Fruit fly (Drosophila melanogaster) whole organism, embryonic: ENCODE measurements around the gene CG17855.

ENCODE experiments used
- B-H1 ChIP-seq: fragments of 200-800 bp; sonication (Bioruptor generic); IDR thresholded peaks from 3 replicates; pipeline ENCODE4 v1.3.6; 2022; ENCODE audit warnings: missing biosample characterization, missing genetic modification characterization
- CG10431 ChIP-seq: fragments of 200-800 bp; sonication (Bioruptor generic); optimal IDR thresholded peaks from 3 replicates; lab custom pipeline; 2018; ENCODE audit warnings: missing biosample characterization, mild to moderate bottlenecking, missing genetic modification characterization
- CG15601 ChIP-seq: fragments of 200-800 bp; sonication (Bioruptor generic); optimal IDR thresholded peaks from 3 replicates; lab custom pipeline; 2019; ENCODE audit warnings: missing biosample characterization, mild to moderate bottlenecking, missing genetic modification characterization, moderate library complexity
- CG16815 ChIP-seq: fragments of 200-800 bp; sonication (Bioruptor generic); optimal IDR thresholded peaks from 3 replicates; lab custom pipeline; 2017; ENCODE audit warnings: missing biosample characterization, mild to moderate bottlenecking, missing genetic modification characterization
- CG16863 ChIP-seq: fragments of 200-800 bp; sonication (Bioruptor generic); optimal IDR thresholded peaks from 3 replicates; lab custom pipeline; 2016; ENCODE audit warnings: missing biosample characterization, missing genetic modification characterization
- CG17359 ChIP-seq: fragments of 200-800 bp; sonication (Bioruptor generic); optimal IDR thresholded peaks from 3 replicates; lab custom pipeline; 2018; ENCODE audit warnings: missing biosample characterization, mild to moderate bottlenecking, missing genetic modification characterization, moderate library complexity
- CG17568 ChIP-seq: fragments of 200-800 bp; sonication (Bioruptor generic); optimal IDR thresholded peaks from 2 replicates; lab custom pipeline; 2018; ENCODE audit warnings: missing biosample characterization, mild to moderate bottlenecking, missing genetic modification characterization, moderate library complexity
- CG18262 ChIP-seq: fragments of 200-800 bp; optimal IDR thresholded peaks from 3 replicates; lab custom pipeline; 2019; ENCODE audit warnings: missing biosample characterization, mild to moderate bottlenecking, missing genetic modification characterization, moderate library complexity
- CG30403 ChIP-seq: fragments of 200-800 bp; sonication (Bioruptor generic); optimal IDR thresholded peaks from 3 replicates; lab custom pipeline; 2016; ENCODE audit warnings: missing biosample characterization, missing genetic modification characterization
- CG31365 ChIP-seq: fragments of 200-800 bp; sonication (Bioruptor generic); optimal IDR thresholded peaks from 2 replicates; lab custom pipeline; 2018; ENCODE audit warnings: missing biosample characterization, mild to moderate bottlenecking, missing genetic modification characterization
- CG34376 ChIP-seq: fragments of 200-800 bp; sonication (Bioruptor generic); optimal IDR thresholded peaks from 2 replicates; lab custom pipeline; 2018; ENCODE audit warnings: missing biosample characterization, mild to moderate bottlenecking, missing genetic modification characterization
- CG34422 ChIP-seq: fragments of 200-800 bp; sonication (Bioruptor generic); IDR thresholded peaks from 3 replicates; pipeline ENCODE4 v1.3.6; 2022; ENCODE audit warnings: missing biosample characterization, missing genetic modification characterization
- CG4360 ChIP-seq: fragments of 200-800 bp; sonication (Bioruptor generic); IDR thresholded peaks from 2 replicates; pipeline ENCODE4 v1.3.6; 2022; ENCODE audit warnings: missing biosample characterization, missing genetic modification characterization
- CG43689 ChIP-seq: fragments of 200-800 bp; sonication (Bioruptor generic); IDR thresholded peaks from 2 replicates; pipeline ENCODE4 v1.3.6; 2022; ENCODE audit warnings: missing biosample characterization, missing genetic modification characterization
- CG5953 ChIP-seq: fragments of 200-800 bp; sonication (Bioruptor generic); IDR thresholded peaks from 2 replicates; pipeline ENCODE4 v1.3.6; 2022; ENCODE audit warnings: missing biosample characterization, missing genetic modification characterization
- CG7987 ChIP-seq: fragments of 200-800 bp; sonication (Bioruptor generic); optimal IDR thresholded peaks from 2 replicates; lab custom pipeline; 2018; ENCODE audit warnings: missing biosample characterization, mild to moderate bottlenecking, missing genetic modification characterization, moderate library complexity
- CG8944 ChIP-seq: fragments of 200-800 bp; sonication (Bioruptor generic); optimal IDR thresholded peaks from 3 replicates; lab custom pipeline; 2016; ENCODE audit warnings: missing biosample characterization, missing genetic modification characterization
- Doc2 ChIP-seq: fragments of 200-800 bp; sonication (Bioruptor generic); IDR thresholded peaks from 2 replicates; pipeline ENCODE4 v1.3.6; 2022; ENCODE audit warnings: missing biosample characterization, missing genetic modification characterization
- ERR ChIP-seq: fragments of 200-800 bp; sonication (Bioruptor generic); optimal IDR thresholded peaks from 2 replicates; lab custom pipeline; 2016; ENCODE audit warnings: missing biosample characterization, missing genetic modification characterization
- HLH3B ChIP-seq: fragments of 200-800 bp; sonication (Bioruptor generic); IDR thresholded peaks from 2 replicates; pipeline ENCODE4 v1.3.6; 2022; ENCODE audit warnings: missing biosample characterization, missing genetic modification characterization
- HLH54F ChIP-seq: fragments of 200-800 bp; sonication (Bioruptor generic); optimal IDR thresholded peaks from 3 replicates; lab custom pipeline; 2016; ENCODE audit warnings: missing biosample characterization, missing genetic modification characterization
- Kr ChIP-seq: fragments of 200-800 bp; sonication (Bioruptor generic); optimal IDR thresholded peaks from 2 replicates; lab custom pipeline; 2017; ENCODE audit warnings: missing biosample characterization, mild to moderate bottlenecking, missing genetic modification characterization
- MESR4 ChIP-seq: fragments of 200-800 bp; sonication (Bioruptor generic); optimal IDR thresholded peaks from 2 replicates; lab custom pipeline; 2018; ENCODE audit warnings: missing biosample characterization, mild to moderate bottlenecking, missing genetic modification characterization, moderate library complexity
- Nf-YC ChIP-seq: fragments of 200-800 bp; optimal IDR thresholded peaks from 3 replicates; lab custom pipeline; 2019; ENCODE audit warnings: missing biosample characterization, mild to moderate bottlenecking, missing genetic modification characterization, moderate library complexity
- Sox100B ChIP-seq: fragments of 200-800 bp; sonication (Bioruptor generic); optimal IDR thresholded peaks from 3 replicates; lab custom pipeline; 2018; ENCODE audit warnings: missing biosample characterization, mild to moderate bottlenecking, missing genetic modification characterization
- Sox102F ChIP-seq: fragments of 200-800 bp; sonication (Bioruptor generic); optimal IDR thresholded peaks from 2 replicates; lab custom pipeline; 2018; ENCODE audit warnings: missing biosample characterization, mild to moderate bottlenecking, missing genetic modification characterization, moderate library complexity
- Ssrp ChIP-seq: fragments of 200-800 bp; sonication (Bioruptor generic); optimal IDR thresholded peaks from 2 replicates; lab custom pipeline; 2018; ENCODE audit warnings: missing biosample characterization, mild to moderate bottlenecking, missing genetic modification characterization, moderate library complexity
- ase ChIP-seq: fragments of 200-800 bp; sonication (Bioruptor generic); IDR thresholded peaks from 3 replicates; pipeline ENCODE4 v1.3.6; 2022; ENCODE audit warnings: missing biosample characterization, missing genetic modification characterization
- ash1 ChIP-seq: fragments of 200-800 bp; sonication (Bioruptor generic); optimal IDR thresholded peaks from 2 replicates; lab custom pipeline; 2018; ENCODE audit warnings: missing biosample characterization, mild to moderate bottlenecking, missing genetic modification characterization
- bsh ChIP-seq, 2 experiments: fragments of 200-800 bp; sonication (Bioruptor generic); optimal IDR thresholded peaks; 2 replicates each; lab custom pipeline; 2017 to 2018; ENCODE audit warnings: mild to moderate bottlenecking in 2 of 2, missing biosample characterization in 2 of 2, missing genetic modification characterization in 2 of 2, moderate library complexity in 1 of 2
- crol ChIP-seq: fragments of 200-800 bp; sonication (Bioruptor generic); IDR thresholded peaks from 2 replicates; pipeline ENCODE4 v1.3.6; 2022; ENCODE audit warnings: missing biosample characterization, missing genetic modification characterization
- emc ChIP-seq: fragments of 200-800 bp; sonication (Bioruptor generic); optimal IDR thresholded peaks from 2 replicates; lab custom pipeline; 2016; ENCODE audit warnings: missing biosample characterization, missing genetic modification characterization
- eyg ChIP-seq: fragments of 200-800 bp; sonication (Bioruptor generic); optimal IDR thresholded peaks from 3 replicates; lab custom pipeline; 2016; ENCODE audit warnings: missing biosample characterization, missing genetic modification characterization
- ftz-f1 ChIP-seq: fragments of 200-800 bp; sonication (Bioruptor generic); optimal IDR thresholded peaks from 2 replicates; lab custom pipeline; 2016; ENCODE audit warnings: missing biosample characterization, missing genetic modification characterization
- grn ChIP-seq: fragments of 200-800 bp; sonication (Bioruptor generic); optimal IDR thresholded peaks from 3 replicates; lab custom pipeline; 2017; ENCODE audit warnings: missing biosample characterization, missing genetic modification characterization
- ind ChIP-seq: fragments of 200-800 bp; sonication (Bioruptor generic); optimal IDR thresholded peaks from 3 replicates; lab custom pipeline; 2016; ENCODE audit warnings: missing biosample characterization, missing genetic modification characterization
- inv ChIP-seq: fragments of 200-800 bp; sonication (Bioruptor generic); IDR thresholded peaks from 2 replicates; pipeline ENCODE4 v1.3.6; 2022; ENCODE audit warnings: missing biosample characterization, missing genetic modification characterization; ENCODE audit not compliant: partially characterized antibody
- jing ChIP-seq: fragments of 200-800 bp; sonication (Bioruptor generic); optimal IDR thresholded peaks from 2 replicates; lab custom pipeline; 2018; ENCODE audit warnings: missing biosample characterization, mild to moderate bottlenecking, missing genetic modification characterization
- lov ChIP-seq, 2 experiments: fragments of 200-800 bp in 1 of 2; fragments of >200 bp in 1 of 2; sonication (Bioruptor generic) in 1 of 2; IDR thresholded peaks in 1 of 2; optimal IDR thresholded peaks in 1 of 2; 2 replicates in 1 of 2; 3 replicates in 1 of 2; pipeline versions ENCODE4 v1.3.6 to Lab custom; 2017 to 2022; ENCODE audit warnings: missing biosample characterization in 1 of 2, missing genetic modification characterization in 1 of 2
- maf-S ChIP-seq: fragments of 200-800 bp; sonication (Bioruptor generic); optimal IDR thresholded peaks from 2 replicates; lab custom pipeline; 2016; ENCODE audit warnings: missing biosample characterization, missing genetic modification characterization
- mld ChIP-seq: fragments of 200-800 bp; sonication (Bioruptor generic); IDR thresholded peaks from 3 replicates; pipeline ENCODE4 v1.3.6; 2022; ENCODE audit warnings: missing biosample characterization, missing genetic modification characterization; ENCODE audit not compliant: partially characterized antibody
- oc ChIP-seq: fragments of 200-800 bp; sonication (Bioruptor generic); optimal IDR thresholded peaks from 2 replicates; lab custom pipeline; 2018; ENCODE audit warnings: missing biosample characterization, mild to moderate bottlenecking, missing genetic modification characterization, moderate library complexity
- pzg ChIP-seq: fragments of 200-800 bp; sonication (Bioruptor generic); optimal IDR thresholded peaks from 3 replicates; lab custom pipeline; 2018; ENCODE audit warnings: missing biosample characterization, mild to moderate bottlenecking, missing genetic modification characterization, moderate library complexity
- sima ChIP-seq: fragments of 200-800 bp; sonication (Bioruptor generic); optimal IDR thresholded peaks from 2 replicates; lab custom pipeline; 2016; ENCODE audit warnings: missing biosample characterization, missing genetic modification characterization
- sisA ChIP-seq: fragments of 200-800 bp; sonication (Bioruptor generic); IDR thresholded peaks from 2 replicates; pipeline ENCODE4 v1.3.6; 2022; ENCODE audit warnings: missing biosample characterization, missing genetic modification characterization
- sr ChIP-seq: fragments of 200-800 bp; sonication (Bioruptor generic); IDR thresholded peaks from 3 replicates; pipeline ENCODE4 v1.3.6; 2022; ENCODE audit warnings: missing biosample characterization, missing genetic modification characterization
- tap ChIP-seq: fragments of 200-800 bp; optimal IDR thresholded peaks from 3 replicates; lab custom pipeline; 2019; ENCODE audit warnings: missing biosample characterization, mild to moderate bottlenecking, missing genetic modification characterization, moderate library complexity
- tio ChIP-seq: fragments of 200-800 bp; sonication (Bioruptor generic); optimal IDR thresholded peaks from 2 replicates; lab custom pipeline; 2017; ENCODE audit warnings: missing biosample characterization, missing genetic modification characterization, inconsistent platforms

CG17855 gene

DNA sequence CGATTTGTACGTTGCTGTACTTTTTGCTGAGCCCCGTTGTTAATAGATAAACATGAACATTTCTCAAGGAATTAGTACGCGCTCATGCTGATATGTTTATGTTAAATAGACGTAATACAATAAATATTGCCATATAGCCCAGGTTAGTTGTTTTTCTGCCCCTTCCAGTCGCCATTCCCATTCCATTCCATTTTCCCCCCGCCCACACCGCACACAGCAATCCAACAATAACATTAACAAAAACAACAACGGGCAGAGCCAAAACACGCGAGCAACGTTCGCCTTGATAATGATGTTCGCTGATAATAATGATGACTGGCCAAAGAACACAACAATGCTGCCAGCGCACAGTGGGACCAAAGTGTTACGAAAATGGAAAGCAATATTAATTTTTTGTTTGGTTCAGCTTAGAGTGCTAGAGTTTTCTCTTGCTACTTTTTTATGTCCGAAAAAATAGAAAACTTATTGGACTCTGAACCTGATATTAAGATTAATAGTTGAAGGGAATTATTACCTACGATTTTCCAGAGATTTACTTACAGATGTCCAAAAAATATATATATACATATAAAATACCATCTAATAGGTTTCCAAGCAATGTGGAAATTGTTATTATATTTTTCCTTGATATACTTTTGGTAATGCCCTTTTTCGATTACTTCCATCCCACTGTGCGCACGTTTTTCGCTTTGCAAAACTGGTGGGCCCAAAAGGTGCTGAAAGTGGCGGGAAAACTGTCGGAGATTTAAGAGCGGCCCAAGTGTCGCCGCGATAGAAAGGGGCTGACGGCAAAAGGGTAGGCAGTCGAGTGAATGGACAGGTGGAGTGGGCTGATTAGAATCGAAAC is 29.5 kb downstream of the CG17855 start (continued):
- TF ChIP-seq sr (GFP tag; lab: Robert Waterston, UW) = peak; percentile 18; the same call in 1 of the 3 replicates
- no peak for TF ChIP-seq ash1
- peak; percentile 52; the same call in 1 of the 2 replicates for TF ChIP-seq Doc2 (GFP tag; lab: Robert Waterston, UW)
- peak; percentile 77 for TF ChIP-seq CG7987 (GFP tag; lab: Kevin White, UChicago)
- peak; percentile 67 for TF ChIP-seq CG43689 (GFP tag; lab: Robert Waterston, UW)
- TF ChIP-seq CG34376 (GFP tag; lab: Kevin White, UChicago) = peak; percentile 96
- TF ChIP-seq tio (GFP tag; lab: Kevin White, UChicago) = peak; percentile 97
- TF ChIP-seq CG5953 (GFP tag; lab: Robert Waterston, UW) = peak; percentile 81; the same call in 1 of the 2 replicates
- peak; percentile 93 to 97 for TF ChIP-seq bsh (GFP tag; optimal IDR thresholded peaks at IDR 0.05; lab: Kevin White, UChicago)
- peak; percentile 98 for TF ChIP-seq Sox100B
- TF ChIP-seq Kr (GFP tag; lab: Kevin White, UChicago) = peak; percentile 85
- TF ChIP-seq CG4360 (GFP tag; lab: Robert Waterston, UW) = peak; percentile 10
- TF ChIP-seq ind = peak; percentile 94
- TF ChIP-seq CG16815 (GFP tag; lab: Kevin White, UChicago) = peak; percentile 95
- TF ChIP-seq grn (GFP tag; lab: Kevin White, UChicago) = peak; percentile 64
- TF ChIP-seq eyg (GFP tag; lab: Kevin White, UChicago) = peak; percentile 67
- peak; percentile 89 for TF ChIP-seq CG15601 (tag; lab: Kevin White, UChicago)
- TF ChIP-seq inv (GFP tag; lab: Robert Waterston, UW) = peak; percentile 47
- TF ChIP-seq tap (tag; lab: Kevin White, UChicago) = peak; percentile 91
- TF ChIP-seq Ssrp = peak; percentile 96
- TF ChIP-seq crol = peak; percentile 54
- TF ChIP-seq lov (optimal IDR thresholded peaks at IDR 0.05; lab: Kevin White, UChicago) = no peak
- 0 out of 3 replicates have a peak, but pooled peaks have one; percentile 45 for TF ChIP-seq lov (GFP tag; IDR thresholded peaks at IDR 0.05; lab: Robert Waterston, UW)
- peak; percentile 98 for TF ChIP-seq CG30403 (GFP tag; lab: Kevin White, UChicago)
- TF ChIP-seq sisA (GFP tag; lab: Robert Waterston, UW) = peak; percentile 83
- TF ChIP-seq CG31365 (tag; lab: Kevin White, UChicago) = peak; percentile 68
- TF ChIP-seq HLH54F = peak; percentile 87
- TF ChIP-seq CG17359 (tag; lab: Kevin White, UChicago) = peak; percentile 94
- TF ChIP-seq sima (GFP tag; lab: Kevin White, UChicago) = peak; percentile 52
- TF ChIP-seq CG18262 = peak; percentile 98
- peak; percentile 32 for TF ChIP-seq emc (GFP tag; lab: Kevin White, UChicago)
- peak; percentile 90 for TF ChIP-seq Nf-YC (tag; lab: Kevin White, UChicago)
- TF ChIP-seq ERR = no peak
- TF ChIP-seq B-H1 = peak; percentile 82
- TF ChIP-seq CG10431 = peak; percentile 81
- TF ChIP-seq CG8944 (GFP tag; lab: Kevin White, UChicago) = peak; percentile 73
- peak; percentile 81 for TF ChIP-seq jing (GFP tag; lab: Kevin White, UChicago)
- TF ChIP-seq CG34422 = peak; percentile 91
- peak; percentile 91 for TF ChIP-seq HLH3B
- TF ChIP-seq MESR4 (GFP tag; lab: Kevin White, UChicago) = peak; percentile 18
- TF ChIP-seq pzg (GFP tag; lab: Kevin White, UChicago) = no peak
- peak; percentile 83 for TF ChIP-seq CG16863 (GFP tag; lab: Kevin White, UChicago)
- TF ChIP-seq ftz-f1 (GFP tag; lab: Kevin White, UChicago) = peak; percentile 52
- no peak for TF ChIP-seq mld
- TF ChIP-seq ase = peak; percentile 86
- TF ChIP-seq maf-S = peak; percentile 58
- TF ChIP-seq CG17568 (GFP tag; lab: Kevin White, UChicago) = peak; percentile 92
- TF ChIP-seq oc (tag; lab: Kevin White, UChicago) = peak; percentile 88
- TF ChIP-seq Sox102F = peak; percentile 96
